Worm (Caenorhabditis elegans) whole organism, L4/young adult: ENCODE results near the gene pck-3.
A peak's percentile ranks its signal among the peaks of the same experiment; 100 is the strongest.

Experiments used
- W03F9.2 ChIP-seq: fragments of 150-350 bp; optimal IDR thresholded peaks from 2 replicates; lab custom pipeline; 2014; ENCODE audit warnings: missing biosample characterization, missing genetic modification characterization
- dao-5 ChIP-seq: sonication (generic microtip); optimal IDR thresholded peaks from 2 replicates; lab custom pipeline; 2016; ENCODE audit warnings: missing genotype, missing genetic modification characterization, moderate library complexity, missing compliant biosample characterization
- him-1 ChIP-seq: sonication (generic microtip); optimal IDR thresholded peaks from 2 replicates; lab custom pipeline; 2016; ENCODE audit warnings: missing genotype, missing genetic modification reagents, missing genetic modification characterization, missing compliant biosample characterization

The pck-3 gene

DNA sequence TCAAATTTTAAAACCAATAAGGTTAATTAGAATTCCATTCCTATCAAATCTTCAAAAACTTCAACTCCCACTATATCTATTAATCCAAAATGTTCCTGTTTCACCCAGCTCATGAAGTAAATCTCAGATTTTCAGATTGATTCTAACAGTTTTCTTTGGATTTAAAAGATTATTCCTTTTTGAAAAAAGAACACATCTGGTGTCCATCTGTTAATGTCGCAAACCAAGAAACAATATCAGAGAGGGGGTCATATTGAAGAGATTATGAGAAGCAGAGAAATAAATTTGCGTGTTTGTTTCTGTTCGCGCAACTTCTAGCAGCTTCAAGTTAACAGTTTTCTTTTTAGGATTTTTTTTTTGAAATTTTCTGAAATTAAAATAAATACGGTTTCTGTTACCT lies 32.5 kb downstream of the pck-3 start:
- TF ChIP-seq W03F9.2 (no peak), dao-5 (tag; lab: Kevin White, UChicago) (no peak), him-1 (no peak)

DNA sequence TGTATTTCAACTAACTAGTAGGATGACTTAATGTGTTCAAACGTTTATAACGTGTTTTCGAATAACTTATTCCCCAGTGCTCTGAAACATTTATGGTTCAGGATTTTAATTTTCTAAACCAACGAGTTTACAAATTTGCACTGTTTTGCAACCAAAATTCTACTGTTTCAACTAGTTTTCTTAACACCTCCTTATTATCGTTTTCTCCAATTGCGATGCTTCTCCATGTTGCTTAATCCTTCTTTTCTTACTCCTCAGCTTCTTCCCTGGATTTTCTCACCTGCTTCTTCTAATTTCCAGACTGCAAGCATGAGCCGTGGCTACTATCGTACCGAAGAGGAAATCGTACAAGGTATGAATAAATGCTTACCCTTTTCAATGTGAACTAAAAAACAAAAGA lies 33.9 kb downstream of the pck-3 start, which contains the start of gene lin-33:
TSS of gene lin-33 (plus strand) at position 301 of the 400 bp plus-strand sequence.
- TF ChIP-seq him-1 (no peak), dao-5 (tag; lab: Kevin White, UChicago) (no peak), W03F9.2 (no peak)

DNA sequence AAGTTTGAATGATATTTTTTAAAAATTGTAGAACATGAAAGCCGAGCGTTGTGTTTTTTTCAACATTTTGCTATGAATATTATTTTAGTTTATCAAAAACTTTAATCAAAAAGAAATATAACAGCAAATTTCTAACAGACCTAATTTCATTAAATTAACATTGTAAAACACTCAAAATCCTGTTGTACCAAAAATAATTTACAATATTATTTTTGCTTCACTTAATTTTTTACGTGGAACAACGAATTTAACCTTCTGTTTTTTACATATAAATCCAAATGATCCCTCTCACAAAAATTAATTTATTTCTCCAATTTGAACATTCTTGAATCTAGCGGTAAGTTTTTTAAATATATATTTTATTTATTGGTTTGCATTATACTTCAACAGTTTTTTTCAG lies 37.6 kb downstream of the pck-3 start, which contains the start of gene H32C10.1:
TSS of gene H32C10.1 (plus strand) at position 301 of the 400 bp plus-strand sequence.
- TF ChIP-seq him-1 (no peak), W03F9.2 (no peak), dao-5 (tag; lab: Kevin White, UChicago) (no peak)

DNA sequence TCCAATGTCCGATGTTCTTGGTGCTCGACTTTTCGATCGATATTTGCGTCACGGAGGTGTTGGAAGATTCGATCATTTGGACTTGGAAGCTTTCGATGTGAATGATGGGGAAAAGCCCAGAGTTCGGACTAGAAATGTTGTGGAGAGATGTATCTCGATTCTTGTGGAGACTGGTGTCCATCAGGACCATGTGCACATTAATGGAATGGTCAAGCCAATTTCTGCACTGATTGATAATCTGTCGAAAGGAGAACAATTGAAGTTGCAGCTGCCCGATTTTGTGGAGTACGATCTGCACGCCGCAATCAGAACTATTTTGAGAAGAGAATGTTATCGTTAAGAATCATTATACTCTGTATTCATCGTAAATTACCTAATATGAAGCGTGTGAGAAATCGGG lies 40.7 kb downstream of the pck-3 start:
- TF ChIP-seq him-1 (no peak), W03F9.2 (no peak), dao-5 (tag; lab: Kevin White, UChicago) (no peak)

DNA sequence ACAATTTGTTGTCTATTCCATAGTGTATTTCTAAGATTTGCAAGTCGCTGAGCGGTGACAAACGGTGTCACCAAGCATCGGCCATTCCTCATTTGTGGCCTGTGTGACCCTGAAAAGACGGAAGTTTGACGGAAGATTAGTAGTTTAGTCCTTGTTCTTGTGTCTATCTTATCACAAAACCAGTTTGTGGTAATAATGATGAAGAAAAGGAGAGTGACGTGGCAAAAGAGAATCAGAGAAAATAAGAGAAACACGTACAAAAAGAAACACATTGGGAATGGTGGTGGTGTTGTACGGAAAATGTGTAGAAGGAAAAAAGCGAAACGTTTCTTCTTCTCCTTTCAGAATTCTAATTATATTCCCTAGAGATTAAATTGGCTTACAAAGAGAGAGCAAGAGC lies 42.7 kb downstream of the pck-3 start, which contains the start of gene mcu-1:
TSS of gene mcu-1 (minus strand) at position 109 of the 400 bp plus-strand sequence.
- TF ChIP-seq W03F9.2 (no peak), dao-5 (tag; lab: Kevin White, UChicago) (no peak), him-1 (no peak)

DNA sequence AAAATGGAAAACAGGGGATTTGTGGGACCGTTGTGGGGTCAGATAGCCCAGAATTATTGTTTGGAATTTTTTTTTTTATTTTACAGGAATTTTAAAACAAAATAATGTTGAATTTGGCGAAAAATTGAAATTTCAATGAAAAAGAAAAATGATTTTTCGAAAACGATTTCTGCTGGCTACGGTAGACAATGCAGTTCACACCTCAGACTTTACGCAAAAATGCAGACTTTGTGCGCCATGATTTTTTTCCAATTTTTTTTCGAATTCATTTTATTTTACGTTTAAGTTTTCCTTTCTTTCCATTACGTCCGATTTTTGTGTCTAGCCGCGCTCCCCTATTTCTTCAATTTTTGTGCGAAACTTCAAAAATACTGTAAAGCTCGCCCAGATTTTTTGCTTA lies 43.5 kb downstream of the pck-3 start:
- TF ChIP-seq him-1 (no peak), W03F9.2 (no peak), dao-5 (tag; lab: Kevin White, UChicago) (no peak)

DNA sequence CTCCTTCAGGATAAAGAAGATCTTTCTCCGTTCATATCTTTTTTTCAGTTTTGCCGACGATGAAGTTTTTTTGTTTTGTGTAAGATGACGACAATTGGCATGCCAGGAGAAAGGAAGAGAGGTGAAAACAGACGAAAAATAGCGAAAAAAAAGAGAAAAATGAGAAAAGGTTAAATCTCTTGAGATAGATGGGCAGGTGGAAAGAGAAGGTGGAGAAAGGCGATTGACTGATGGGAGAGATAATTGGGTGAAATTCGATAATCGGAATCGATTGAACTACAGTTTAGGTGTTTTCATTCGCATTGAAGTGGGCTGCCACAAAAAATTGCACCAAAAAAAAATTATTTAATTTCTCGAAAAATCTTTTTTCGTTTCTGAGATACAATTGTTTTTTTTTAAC lies 44.2 kb downstream of the pck-3 start:
- TF ChIP-seq dao-5 (tag; lab: Kevin White, UChicago) (no peak), W03F9.2 (no peak), him-1 (no peak)

DNA sequence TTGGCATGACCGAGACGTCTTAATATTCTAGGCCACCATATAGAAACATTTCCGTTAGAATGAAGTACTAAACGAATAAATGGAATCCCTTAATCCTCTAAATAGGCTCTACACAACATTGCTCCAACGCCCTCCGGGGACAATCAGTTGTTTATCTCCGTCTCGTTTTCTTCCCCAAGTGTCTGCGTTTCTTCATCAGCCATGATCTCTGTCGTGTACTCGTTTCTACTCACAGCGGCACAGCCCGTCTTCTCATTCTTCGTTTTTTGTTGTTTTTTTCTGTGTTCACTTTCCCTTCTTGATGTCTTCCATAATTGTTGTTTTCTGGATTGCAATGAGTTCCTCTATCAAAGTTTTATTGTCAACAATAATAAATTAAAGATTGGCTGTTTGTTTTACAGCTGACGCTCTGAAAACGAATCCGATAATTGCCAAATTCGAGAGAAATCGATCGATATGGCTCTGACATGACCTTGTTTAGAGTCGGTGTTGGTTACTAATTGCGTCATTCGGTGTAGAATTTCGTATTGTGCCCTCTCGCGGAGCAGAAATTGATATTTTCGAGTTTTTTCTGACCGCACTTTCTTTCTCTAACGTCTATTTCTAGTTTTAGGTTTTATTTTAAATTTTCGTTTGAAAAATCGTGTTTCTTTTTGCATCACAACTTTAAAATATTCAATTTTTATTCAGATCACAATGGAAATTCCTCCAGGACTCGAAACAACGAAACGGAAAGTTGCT lies 45.0 kb downstream of the pck-3 start, which contains the start of gene pfkb-1.2:
TSS of gene pfkb-1.2 (plus strand) at position 691 of the 741 bp plus-strand sequence.
- TF ChIP-seq dao-5 (tag; lab: Kevin White, UChicago) (no peak), him-1 (no peak), W03F9.2 (no peak)

DNA sequence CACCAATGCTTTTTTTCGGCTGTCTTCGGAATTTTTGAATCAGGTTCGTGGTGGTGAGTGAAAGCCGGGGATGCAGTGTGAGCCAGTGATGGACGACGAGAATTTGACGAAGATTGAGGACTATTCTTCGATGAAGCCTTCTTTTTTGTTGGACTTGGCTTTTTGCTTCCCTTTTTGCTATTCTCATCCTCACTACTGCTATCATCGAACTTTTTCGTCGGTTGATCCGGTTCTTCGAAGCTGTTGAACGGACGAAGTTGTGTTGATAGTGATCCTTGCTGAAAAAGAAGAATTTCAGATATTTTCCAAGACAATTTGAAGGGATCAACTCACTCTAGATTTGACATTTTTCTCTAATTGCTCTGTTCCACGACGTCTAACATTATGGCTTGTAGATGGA lies 47.7 kb downstream of the pck-3 start:
- TF ChIP-seq him-1: no peak
- TF ChIP-seq dao-5 (tag; lab: Kevin White, UChicago): no peak
- no peak for TF ChIP-seq W03F9.2

DNA sequence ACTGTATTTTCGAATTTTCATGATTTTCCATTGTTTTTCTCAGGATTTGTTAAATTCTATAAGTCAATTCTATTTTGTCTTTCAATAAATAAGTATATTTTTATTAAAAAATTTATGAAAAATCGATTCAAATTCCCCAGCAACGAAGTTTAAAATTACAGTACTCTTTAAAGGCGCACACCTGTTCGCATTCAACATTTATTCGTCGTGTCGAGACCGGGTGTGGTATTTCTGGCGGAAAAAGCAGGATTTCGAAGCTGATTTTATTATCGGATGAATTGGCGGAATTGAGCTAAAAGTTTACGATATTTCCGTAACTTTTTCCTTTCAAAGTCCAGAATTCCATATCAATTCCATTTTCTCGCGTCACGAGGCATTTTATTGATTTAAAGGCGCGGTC lies 49.0 kb downstream of the pck-3 start:
- TF ChIP-seq W03F9.2: no peak
- TF ChIP-seq him-1: no peak
- TF ChIP-seq dao-5 (tag; lab: Kevin White, UChicago): no peak

DNA sequence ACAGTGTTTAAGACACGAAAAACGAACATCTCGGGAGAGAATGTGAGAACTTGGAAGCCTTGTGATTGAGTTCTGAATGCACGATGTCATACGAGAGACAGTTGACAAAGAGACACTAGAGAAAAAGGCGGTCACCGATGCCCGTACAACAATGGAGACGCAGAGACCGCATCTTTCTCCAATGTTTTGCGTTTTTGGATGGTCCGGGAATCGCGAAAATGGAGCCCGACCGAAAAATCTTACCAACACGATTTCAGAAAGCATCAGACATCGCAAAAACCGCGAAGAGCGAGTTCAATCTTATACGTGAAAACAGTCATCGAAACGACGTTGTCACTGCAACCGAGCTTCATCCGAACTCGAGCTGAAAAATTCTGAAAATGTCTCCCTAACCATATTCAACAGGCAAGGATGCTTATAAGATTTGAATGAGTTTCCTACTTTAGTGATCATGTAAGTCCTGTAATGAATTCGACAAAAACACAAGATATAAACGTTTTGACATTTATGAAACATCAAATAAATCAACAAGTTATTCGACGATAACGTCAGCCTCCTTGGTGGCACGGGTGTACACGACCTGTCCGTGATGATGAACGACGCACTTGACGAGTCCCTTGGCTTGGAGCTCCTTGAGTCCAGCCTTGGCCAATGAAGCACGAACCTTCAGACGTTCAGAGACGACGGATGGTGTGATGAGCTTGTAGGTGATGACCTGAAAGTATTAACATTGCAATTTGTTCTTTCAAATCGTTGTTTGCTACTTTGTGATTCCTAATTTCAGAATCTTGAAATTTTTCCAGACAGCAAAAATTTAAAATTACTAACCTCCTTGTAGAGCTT lies 50.4 kb downstream of the pck-3 start, which contains the start of gene inx-7:
TSS of gene inx-7 (minus strand) at position 37 of the 843 bp plus-strand sequence.
- TF ChIP-seq him-1 (no peak), W03F9.2 (peak; percentile 5)

DNA sequence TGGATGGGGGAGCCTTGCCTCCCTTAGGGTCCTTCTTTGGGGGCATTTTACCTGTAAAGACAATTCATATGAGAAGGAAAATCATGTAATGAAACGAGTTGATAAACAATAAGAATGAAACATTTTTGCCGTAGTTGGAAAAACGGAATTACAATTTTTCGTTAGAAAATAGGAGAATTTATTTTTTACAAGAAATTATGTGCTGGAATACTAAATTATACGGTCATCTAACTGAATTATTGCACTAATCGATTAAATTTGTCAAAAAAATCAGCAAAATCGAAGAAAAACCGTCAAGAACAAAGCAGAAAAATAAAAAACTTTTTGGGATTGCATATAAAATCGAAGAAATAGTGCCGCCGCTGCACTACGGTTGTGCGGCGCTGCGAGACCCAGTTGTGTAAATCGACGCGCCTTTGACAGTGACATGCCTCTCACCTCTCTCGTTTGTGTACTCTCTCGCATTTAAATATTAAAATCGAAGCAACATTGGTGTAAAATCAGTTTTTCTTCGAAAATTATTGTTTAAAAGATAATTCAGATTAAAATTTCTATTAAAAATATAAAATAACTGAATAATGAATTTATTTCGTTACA lies 51.2 kb downstream of the pck-3 start, which contains the start of gene rps-25:
TSS of gene rps-25 (minus strand) at position 51 of the 597 bp plus-strand sequence.
- TF ChIP-seq W03F9.2: peak; percentile 78
- TF ChIP-seq him-1: peak; percentile 7
- TF ChIP-seq dao-5 (tag; lab: Kevin White, UChicago): no peak

DNA sequence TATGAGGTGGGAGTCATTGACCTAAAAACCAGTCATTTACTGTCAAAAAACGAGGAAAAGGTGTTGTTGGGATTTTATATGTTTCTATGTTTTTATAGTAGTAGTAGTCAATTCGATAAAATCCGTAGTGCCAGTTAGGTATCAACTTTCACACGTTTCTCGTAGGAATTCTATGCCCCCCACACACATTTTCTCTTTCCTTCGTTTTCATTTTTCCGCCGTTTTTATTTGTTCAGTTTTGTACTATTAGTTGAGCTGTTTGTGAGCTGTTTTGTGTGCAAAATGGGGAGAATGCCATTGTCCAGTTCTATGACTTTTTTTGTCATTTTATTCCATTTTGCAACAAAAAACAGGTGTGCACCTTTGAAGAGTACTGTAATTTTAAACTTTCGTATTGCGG lies 52.3 kb downstream of the pck-3 start:
- TF ChIP-seq W03F9.2: no peak
- TF ChIP-seq him-1: no peak
- TF ChIP-seq dao-5 (tag; lab: Kevin White, UChicago): no peak
